Worm (Caenorhabditis elegans) whole organism, mixed stage, embryonic: ENCODE measurements around the gene C18A11.1.
A peak's percentile ranks its signal among the peaks of the same experiment; 100 is the strongest.

Experiments
- M03D4.4 ChIP-seq: sonication (generic microtip); optimal IDR thresholded peaks from 2 replicates; lab custom pipeline; 2017; ENCODE audit warnings: mild to moderate bottlenecking, missing genetic modification characterization, missing compliant biosample characterization
- bed-3 ChIP-seq: fragments of 200-800 bp; sonication (Bioruptor generic); optimal IDR thresholded peaks from 3 replicates; lab custom pipeline; 2018; ENCODE audit warnings: mild to moderate bottlenecking, missing genetic modification characterization, moderate library complexity, missing compliant biosample characterization
- blmp-1 ChIP-seq: fragments of 150-350 bp; optimal IDR thresholded peaks from 2 replicates; lab custom pipeline; 2014; ENCODE audit warnings: missing biosample characterization, missing genetic modification characterization
- ceh-39 ChIP-seq: fragments of 150-350 bp; optimal IDR thresholded peaks from 2 replicates; lab custom pipeline; 2014; ENCODE audit warnings: missing biosample characterization, missing genetic modification characterization
- ceh-43 ChIP-seq: fragments of 200-800 bp; sonication (Bioruptor generic); optimal IDR thresholded peaks from 2 replicates; lab custom pipeline; 2018; ENCODE audit warnings: mild to moderate bottlenecking, missing genetic modification characterization, moderate library complexity, missing compliant biosample characterization
- ces-1 ChIP-seq: fragments of 150-350 bp; optimal IDR thresholded peaks from 2 replicates; lab custom pipeline; 2014; ENCODE audit warnings: missing biosample characterization, missing genetic modification reagents, missing genetic modification characterization
- elt-1 ChIP-seq: sonication (generic microtip); optimal IDR thresholded peaks from 2 replicates; lab custom pipeline; 2017; ENCODE audit warnings: missing genetic modification characterization, mild to moderate bottlenecking, missing compliant biosample characterization, antibody characterized with exemption, moderate library complexity, borderline replicate concordance; ENCODE audit not compliant: insufficient read depth
- elt-3 ChIP-seq: fragments of 150-350 bp; optimal IDR thresholded peaks from 2 replicates; lab custom pipeline; 2014; ENCODE audit warnings: missing biosample characterization, missing genetic modification characterization
- flh-1 ChIP-seq: fragments of 200-800 bp; sonication (Bioruptor generic); optimal IDR thresholded peaks from 2 replicates; lab custom pipeline; 2018; ENCODE audit warnings: mild to moderate bottlenecking, missing genetic modification characterization, moderate library complexity, missing compliant biosample characterization
- hlh-1 ChIP-seq: fragments of 150-350 bp; optimal IDR thresholded peaks from 2 replicates; lab custom pipeline; 2014; ENCODE audit warnings: missing biosample characterization, missing genetic modification reagents, missing genetic modification characterization
- lin-32 ChIP-seq: fragments of 200-800 bp; sonication (Bioruptor generic); optimal IDR thresholded peaks from 2 replicates; lab custom pipeline; 2018; ENCODE audit warnings: mild to moderate bottlenecking, missing genetic modification characterization, missing compliant biosample characterization
- lsy-2 ChIP-seq: fragments of 150-350 bp; optimal IDR thresholded peaks from 2 replicates; lab custom pipeline; 2014; ENCODE audit warnings: missing biosample characterization, missing genetic modification characterization
- mab-5 ChIP-seq: fragments of 150-350 bp; optimal IDR thresholded peaks from 2 replicates; lab custom pipeline; 2014; ENCODE audit warnings: missing biosample characterization, missing genetic modification characterization
- mep-1 ChIP-seq: fragments of 150-350 bp; optimal IDR thresholded peaks from 2 replicates; lab custom pipeline; 2017; ENCODE audit warnings: missing biosample characterization, missing genetic modification reagents, missing genetic modification characterization, inconsistent platforms
- nhr-12 ChIP-seq: fragments of 150-350 bp; optimal IDR thresholded peaks from 2 replicates; lab custom pipeline; 2014; ENCODE audit warnings: missing biosample characterization, missing genetic modification characterization
- nhr-2 ChIP-seq: fragments of 150-350 bp; optimal IDR thresholded peaks from 2 replicates; lab custom pipeline; 2014; ENCODE audit warnings: missing biosample characterization, missing genetic modification characterization
- nhr-237 ChIP-seq: fragments of 150-350 bp; optimal IDR thresholded peaks from 2 replicates; lab custom pipeline; 2014; ENCODE audit warnings: missing biosample characterization, missing genetic modification characterization
- nhr-28 ChIP-seq: fragments of 150-350 bp; optimal IDR thresholded peaks from 2 replicates; lab custom pipeline; 2014; ENCODE audit warnings: missing biosample characterization, missing genetic modification characterization
- nhr-76 ChIP-seq: sonication (generic microtip); optimal IDR thresholded peaks from 2 replicates; lab custom pipeline; 2017; ENCODE audit warnings: missing biosample characterization, missing genetic modification characterization
- sem-2 ChIP-seq: fragments of 200-800 bp; sonication (Bioruptor generic); optimal IDR thresholded peaks from 2 replicates; lab custom pipeline; 2018; ENCODE audit warnings: mild to moderate bottlenecking, missing genetic modification characterization, missing compliant biosample characterization
- snpc-4 ChIP-seq: fragments of 150-350 bp; optimal IDR thresholded peaks from 2 replicates; lab custom pipeline; 2014; ENCODE audit warnings: missing biosample characterization, missing genetic modification characterization
- sptf-1 ChIP-seq: sonication (generic microtip); optimal IDR thresholded peaks from 2 replicates; lab custom pipeline; 2017; ENCODE audit warnings: mild to moderate bottlenecking, missing genetic modification characterization, moderate library complexity, missing compliant biosample characterization
- tbx-8 ChIP-seq: fragments of 200-800 bp; sonication (Bioruptor generic); optimal IDR thresholded peaks from 2 replicates; lab custom pipeline; 2018; ENCODE audit warnings: mild to moderate bottlenecking, missing genetic modification characterization, moderate library complexity, missing compliant biosample characterization
- unc-120 ChIP-seq: sonication (generic microtip); optimal IDR thresholded peaks from 2 replicates; lab custom pipeline; 2017; ENCODE audit warnings: missing genetic modification characterization, missing compliant biosample characterization; ENCODE audit not compliant: poor library complexity, severe bottlenecking
- unc-39 ChIP-seq: fragments of 150-350 bp; optimal IDR thresholded peaks from 2 replicates; lab custom pipeline; 2014; ENCODE audit warnings: missing biosample characterization, missing genetic modification characterization

C18A11.1 gene

DNA sequence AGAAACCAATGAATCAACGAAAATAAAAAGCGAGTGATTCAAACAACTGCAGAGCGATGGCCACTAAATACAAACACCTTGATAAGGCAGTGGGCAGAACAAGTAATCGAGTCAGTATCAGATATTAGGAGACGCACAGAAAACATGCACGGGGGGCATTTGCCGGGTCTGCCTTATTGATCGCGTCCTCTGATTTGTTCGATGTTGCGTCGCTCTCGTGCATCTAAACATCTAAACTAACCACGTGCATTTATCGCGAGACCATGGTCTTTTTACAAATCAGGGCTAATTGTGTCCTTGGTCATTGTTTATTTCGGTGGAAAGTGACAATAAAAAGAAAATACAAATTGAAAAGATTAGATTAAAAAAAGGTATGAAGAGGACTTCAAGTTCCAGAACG lies 14.8 kb downstream of the C18A11.1 start, which contains the start of gene K07E3.4:
K07E3.4 (minus strand) TSS at position 100 of the 400 bp plus-strand sequence.
- peak; percentile 9 for TF ChIP-seq elt-1 (tag; lab: Kevin White, UChicago)
- TF ChIP-seq elt-3 (tag; lab: Kevin White, UChicago): no peak
- TF ChIP-seq ceh-43 (GFP tag; lab: Kevin White, UChicago): no peak
- TF ChIP-seq, all 35 proteins: peak for 1

DNA sequence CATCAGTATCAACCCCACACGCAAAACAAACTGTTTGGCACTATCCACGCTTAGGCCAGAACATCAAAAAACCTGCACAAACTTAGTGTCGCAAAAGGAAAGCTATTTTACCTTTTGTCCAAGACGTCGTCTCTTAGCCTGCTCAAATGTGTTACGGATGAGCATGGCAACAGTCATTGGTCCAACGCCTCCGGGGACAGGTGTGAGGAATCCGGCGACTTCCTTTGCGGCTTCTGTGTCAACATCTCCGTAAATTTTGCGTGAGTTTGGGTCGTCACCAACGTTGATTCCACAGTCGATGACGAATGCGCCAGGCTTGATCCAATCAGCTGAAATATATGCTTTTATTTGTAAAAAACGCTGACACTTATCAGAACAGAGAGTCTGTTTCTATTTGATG lies 15.5 kb downstream of the C18A11.1 start:
- TF ChIP-seq nhr-76 (tag; lab: Kevin White, UChicago) (no peak), nhr-28 (tag; lab: Kevin White, UChicago) (no peak), blmp-1 (no peak), lin-32 (GFP tag; lab: Kevin White, UChicago) (no peak), unc-39 (tag; lab: Kevin White, UChicago) (no peak), unc-120 (tag; lab: Kevin White, UChicago) (no peak), snpc-4 (tag; lab: Kevin White, UChicago) (no peak), nhr-2 (tag; lab: Kevin White, UChicago) (no peak), nhr-237 (no peak), ceh-39 (tag; lab: Kevin White, UChicago) (no peak), M03D4.4 (tag; lab: Kevin White, UChicago) (no peak)

DNA sequence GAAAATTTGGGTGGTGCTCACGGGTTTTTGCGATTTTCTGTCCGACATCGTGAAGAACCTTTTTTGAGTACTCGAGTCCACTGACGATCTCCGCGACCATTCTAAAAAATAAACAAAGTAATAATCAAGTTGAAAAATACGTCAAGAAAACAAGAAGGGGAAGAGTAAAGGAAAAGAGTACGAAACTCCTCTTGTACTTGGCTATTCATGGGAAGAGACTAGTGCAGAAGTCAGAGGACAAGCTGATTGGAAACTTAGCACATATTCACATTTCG lies 17.3 kb downstream of the C18A11.1 start, which contains the start of gene dao-3:
dao-3 (minus strand) TSS at position 101 of the 275 bp plus-strand sequence.
- no peak for TF ChIP-seq nhr-76 (tag; lab: Kevin White, UChicago)
- TF ChIP-seq nhr-28 (tag; lab: Kevin White, UChicago): no peak
- TF ChIP-seq, all 35 proteins: peak for 0

ce11 chrX:8086725-8087641 lies 17.9 kb downstream of the C18A11.1 start:
- TF ChIP-seq hlh-1 (tag; lab: Kevin White, UChicago) (no peak), elt-1 (tag; lab: Kevin White, UChicago) (peak; percentile 65), mab-5 (no peak)

DNA sequence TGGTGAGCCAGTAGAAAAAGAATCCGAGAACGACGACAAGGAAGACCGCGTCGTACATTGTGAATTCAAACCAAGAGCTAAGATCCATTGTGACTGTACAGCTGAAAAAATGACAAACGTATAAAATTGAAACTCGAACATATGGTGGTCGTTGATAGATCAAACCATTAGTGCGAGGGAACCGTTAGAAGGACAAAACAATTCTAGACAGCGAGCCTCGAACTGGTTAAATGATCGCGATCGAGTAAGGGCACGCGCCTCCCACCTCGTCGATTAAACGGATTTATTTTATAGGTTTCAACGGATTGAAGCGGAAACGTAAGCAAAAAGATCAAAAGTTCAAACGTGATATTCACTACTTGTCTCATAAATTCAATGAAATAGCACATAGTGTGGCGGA lies 19.3 kb downstream of the C18A11.1 start, which contains the start of gene vem-1:
vem-1 (minus strand) TSS at position 101 of the 400 bp plus-strand sequence.
- TF ChIP-seq M03D4.4 (tag; lab: Kevin White, UChicago): no peak
- TF ChIP-seq ces-1 (GFP tag; lab: Kevin White, UChicago): no peak
- TF ChIP-seq elt-1 (tag; lab: Kevin White, UChicago): no peak
- TF ChIP-seq tbx-8 (GFP tag; lab: Kevin White, UChicago): no peak
- TF ChIP-seq mab-5: no peak
- TF ChIP-seq blmp-1: no peak
- TF ChIP-seq nhr-76 (tag; lab: Kevin White, UChicago): no peak
- no peak for TF ChIP-seq sem-2 (GFP tag; lab: Kevin White, UChicago)
- TF ChIP-seq bed-3 (GFP tag; lab: Kevin White, UChicago): no peak
- TF ChIP-seq, all 35 proteins: peak for 0

DNA sequence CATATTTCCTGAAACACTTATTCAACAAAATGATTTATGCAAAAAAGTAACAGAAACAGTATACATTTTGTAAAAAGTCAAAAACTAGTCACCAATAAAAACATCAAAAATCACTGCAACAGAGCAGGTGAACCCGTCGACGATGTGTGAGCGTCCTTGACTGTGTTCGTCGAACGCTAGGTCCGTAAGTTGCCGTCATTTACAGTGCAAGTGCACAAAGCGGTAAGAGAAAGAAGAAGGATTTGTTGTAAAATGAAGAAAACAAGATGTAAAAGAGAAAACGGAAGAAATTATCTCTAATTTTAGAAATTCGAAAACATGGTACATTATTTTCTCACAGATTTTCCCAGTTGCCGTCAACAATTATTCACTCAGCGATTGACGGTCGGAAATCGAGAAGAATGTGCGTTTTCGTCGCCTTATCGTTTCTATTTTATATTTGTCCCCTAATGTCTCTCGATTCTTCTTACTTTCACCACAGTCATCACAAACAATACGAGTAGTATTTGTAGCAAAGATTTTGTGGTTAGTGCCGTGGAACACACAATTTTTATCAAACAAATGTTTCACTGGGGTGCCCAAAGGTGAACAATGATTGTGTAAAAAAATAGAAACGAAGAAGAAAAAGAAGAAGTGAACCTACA lies 20.3 kb downstream of the C18A11.1 start:
- TF ChIP-seq M03D4.4 (tag; lab: Kevin White, UChicago) (no peak), ces-1 (GFP tag; lab: Kevin White, UChicago) (no peak), unc-120 (tag; lab: Kevin White, UChicago) (no peak), sptf-1 (tag; lab: Kevin White, UChicago) (no peak), mep-1 (tag; lab: Kevin White, UChicago) (no peak), nhr-12 (no peak), lin-32 (GFP tag; lab: Kevin White, UChicago) (no peak), lsy-2 (tag; lab: Kevin White, UChicago) (no peak), flh-1 (GFP tag; lab: Kevin White, UChicago) (no peak), tbx-8 (GFP tag; lab: Kevin White, UChicago) (no peak)
